Worm (Caenorhabditis elegans) whole organism, L4 larva: Measurements from ENCODE around the gene Y55F3C.17.

Source experiments
- Y105C5A.15 ChIP-seq: fragments of 200-800 bp; sonication (Bioruptor generic); IDR thresholded peaks from 2 replicates; pipeline ENCODE4 v1.3.6; 2022; ENCODE audit warnings: missing genetic modification characterization, missing compliant biosample characterization
- egl-27 ChIP-seq: sonication (generic microtip); optimal IDR thresholded peaks from 3 replicates; lab custom pipeline; 2017; ENCODE audit warnings: missing biosample characterization, missing genetic modification reagents, missing genetic modification characterization
- lin-13 ChIP-seq: fragments of 150-350 bp; optimal IDR thresholded peaks from 2 replicates; lab custom pipeline; 2014; ENCODE audit warnings: missing biosample characterization, missing genetic modification reagents, missing genetic modification characterization
- mxl-2 ChIP-seq: fragments of 200-800 bp; sonication (Bioruptor generic); conservative IDR thresholded peaks from 2 replicates; pipeline ENCODE4 v1.3.6; 2022; ENCODE audit warnings: missing genetic modification reagents, missing genetic modification characterization, missing compliant biosample characterization
- nhr-102 ChIP-seq: sonication (generic microtip); optimal IDR thresholded peaks from 2 replicates; lab custom pipeline; 2016; ENCODE audit warnings: mild to moderate bottlenecking, missing genetic modification characterization, moderate library complexity, missing compliant biosample characterization

- no peak for TF ChIP-seq nhr-102
- no peak for TF ChIP-seq lin-13 (GFP tag; lab: Kevin White, UChicago)
- no peak for TF ChIP-seq mxl-2 (GFP tag; lab: Robert Waterston, UW)
- TF ChIP-seq Y105C5A.15 = no peak
- no peak for TF ChIP-seq egl-27
These were observed 48.1 kb upstream of the Y55F3C.17 start for ce11 chrIV:746333-746732.
